Fruit fly (Drosophila melanogaster): ENCODE data around the gene Tsp39D.
A peak's percentile ranks its signal among the peaks of the same experiment; 100 is the strongest.

Tsp39D gene

dm6 chr2L:21370886-21371285 is 26.5 kb downstream of the Tsp39D start, which contains the start of gene CG8665:
Gene CG8665 (plus strand): TSS chr2L:21371227.
- no peak for TF ChIP-seq Sox15 (GFP tag; optimal IDR thresholded peaks at IDR 0.05)
- TF ChIP-seq dac (GFP tag; optimal IDR thresholded peaks at IDR 0.05) = no peak
- no peak for TF ChIP-seq eg (GFP tag; IDR thresholded peaks at IDR 0.05)
- TF ChIP-seq Hr39 (GFP tag; optimal IDR thresholded peaks at IDR 0.05) = peak; percentile 52
- TF ChIP-seq CG7368 (GFP tag; optimal IDR thresholded peaks at IDR 0.05) = peak; percentile 7
- no peak for TF ChIP-seq Eip75B (GFP tag; optimal IDR thresholded peaks at IDR 0.05)
- TF ChIP-seq Sox14 (GFP tag; optimal IDR thresholded peaks at IDR 0.05) = peak; percentile 39
- no peak for TF ChIP-seq CG8319 (GFP tag; optimal IDR thresholded peaks at IDR 0.05)
- TF ChIP-seq CG1621 (tag; optimal IDR thresholded peaks at IDR 0.05) = no peak
- no peak for TF ChIP-seq Ets96B (tag; optimal IDR thresholded peaks at IDR 0.05)
- TF ChIP-seq CG11762 (GFP tag; optimal IDR thresholded peaks at IDR 0.05; ENCODE audit: insufficient read depth) = no peak
- TF ChIP-seq CG34406 (GFP tag; optimal IDR thresholded peaks at IDR 0.05) = no peak
- no peak for TF ChIP-seq net (GFP tag; optimal IDR thresholded peaks at IDR 0.05)
- peak; percentile 26 for TF ChIP-seq acj6 (GFP tag; optimal IDR thresholded peaks at IDR 0.05)
- TF ChIP-seq CG10669 (GFP tag; optimal IDR thresholded peaks at IDR 0.05) = no peak
- TF ChIP-seq Blimp-1 (GFP tag; optimal IDR thresholded peaks at IDR 0.05) = no peak
- no peak for TF ChIP-seq CG8632 (GFP tag; optimal IDR thresholded peaks at IDR 0.05)
- TF ChIP-seq CG3032 (tag; optimal IDR thresholded peaks at IDR 0.05) = no peak
- no peak for TF ChIP-seq CG9139 (GFP tag; optimal IDR thresholded peaks at IDR 0.05)
- no peak for TF ChIP-seq Eip93F (GFP tag; optimal IDR thresholded peaks at IDR 0.05)
- no peak for TF ChIP-seq fd85E (GFP tag; optimal IDR thresholded peaks at IDR 0.05)
- TF ChIP-seq CG11902 (GFP tag; optimal IDR thresholded peaks at IDR 0.05) = no peak
- TF ChIP-seq Hr4 (GFP tag; optimal IDR thresholded peaks at IDR 0.05) = peak; percentile 7
- TF ChIP-seq ss (GFP tag; optimal IDR thresholded peaks at IDR 0.05) = no peak
- TF ChIP-seq OdsH (GFP tag; optimal IDR thresholded peaks at IDR 0.05) = no peak
- peak; percentile 30 for TF ChIP-seq cyc (GFP tag; optimal IDR thresholded peaks at IDR 0.05)
- TF ChIP-seq topi (GFP tag; optimal IDR thresholded peaks at IDR 0.05) = peak; percentile 57
- TF ChIP-seq dsx (GFP tag; optimal IDR thresholded peaks at IDR 0.05; ENCODE audit: poor library complexity, severe bottlenecking) = no peak
- TF ChIP-seq pdm3 (GFP tag; optimal IDR thresholded peaks at IDR 0.05) = peak; percentile 3
- peak; percentile 60 for TF ChIP-seq esn (GFP tag; optimal IDR thresholded peaks at IDR 0.05)
- peak; percentile 68 for TF ChIP-seq Eip78C (GFP tag)
- no peak for TF ChIP-seq Hr38 (GFP tag; optimal IDR thresholded peaks at IDR 0.05)
- TF ChIP-seq achi (GFP tag; optimal IDR thresholded peaks at IDR 0.05) = no peak
- TF ChIP-seq CG4318 (GFP tag; optimal IDR thresholded peaks at IDR 0.05) = no peak
- TF ChIP-seq Smox (GFP tag; optimal IDR thresholded peaks at IDR 0.05) = peak; percentile 21
- no peak for TF ChIP-seq CG6808 (GFP tag; optimal IDR thresholded peaks at IDR 0.05)
- no peak for TF ChIP-seq salr (GFP tag; optimal IDR thresholded peaks at IDR 0.05)
- TF ChIP-seq fd59A (GFP tag; optimal IDR thresholded peaks at IDR 0.05) = no peak
- no peak for TF ChIP-seq CG10631 (GFP tag; optimal IDR thresholded peaks at IDR 0.05)
- no peak for TF ChIP-seq Ets21C (GFP tag; optimal IDR thresholded peaks at IDR 0.05)
- TF ChIP-seq CG32006 (GFP tag; optimal IDR thresholded peaks at IDR 0.05) = no peak
- no peak for TF ChIP-seq Lpt (GFP tag; optimal IDR thresholded peaks at IDR 0.05)
- TF ChIP-seq CG6163 (GFP tag; IDR thresholded peaks at IDR 0.05) = no peak
- TF ChIP-seq CG6792 (GFP tag; optimal IDR thresholded peaks at IDR 0.05) = no peak
- TF ChIP-seq Gug (GFP tag; IDR thresholded peaks at IDR 0.05) = no peak
- TF ChIP-seq CG6854 (GFP tag; optimal IDR thresholded peaks at IDR 0.05) = no peak
- TF ChIP-seq CG6276 (GFP tag; optimal IDR thresholded peaks at IDR 0.05) = no peak
- TF ChIP-seq CG15336 (GFP tag; IDR thresholded peaks at IDR 0.05) = no peak
- peak; percentile 33 for TF ChIP-seq lz (GFP tag; optimal IDR thresholded peaks at IDR 0.05)
- peak; percentile 93 for TF ChIP-seq svp (GFP tag)
- TF ChIP-seq CG11294 (GFP tag; IDR thresholded peaks at IDR 0.05) = no peak
- TF ChIP-seq spab (GFP tag; optimal IDR thresholded peaks at IDR 0.05) = no peak
- peak; percentile 7 for TF ChIP-seq CG3919 (GFP tag; optimal IDR thresholded peaks at IDR 0.05)
